Fruit fly (Drosophila melanogaster): ENCODE results near the gene Fad2.
A peak's percentile ranks its signal among the peaks of the same experiment; 100 is the strongest.

The Fad2 gene

dm6 chr3L:11046559-11046958 is 23.2 kb downstream of the Fad2 start:
- no peak for TF ChIP-seq CG8478 (optimal IDR thresholded peaks at IDR 0.05)
- no peak for TF ChIP-seq CTCF (optimal IDR thresholded peaks at IDR 0.05)

dm6 chr3L:11047877-11048276 is 24.5 kb downstream of the Fad2 start:
- TF ChIP-seq CG8478 (optimal IDR thresholded peaks at IDR 0.05) (no peak), CTCF (optimal IDR thresholded peaks at IDR 0.05) (peak; percentile 98 to 99)

- TF ChIP-seq CG8478 (optimal IDR thresholded peaks at IDR 0.05) (no peak), CTCF (optimal IDR thresholded peaks at IDR 0.05) (no peak)
Measured at dm6 chr3L:11049414-11049813, 26.1 kb downstream of the Fad2 start.

dm6 chr3L:11051271-11051670 is 27.9 kb downstream of the Fad2 start, which contains the start of gene CG43693:
CG43693 (minus strand) TSS chr3L:11051371.
- TF ChIP-seq CTCF (optimal IDR thresholded peaks at IDR 0.05) (no peak), CG8478 (optimal IDR thresholded peaks at IDR 0.05) (no peak)

- no peak for TF ChIP-seq CTCF (optimal IDR thresholded peaks at IDR 0.05)
Measured at dm6 chr3L:11052760-11053259, 29.5 kb downstream of the Fad2 start.

dm6 chr3L:11053843-11054242 is 30.5 kb downstream of the Fad2 start, which contains the start of gene CG7888:
CG7888 (plus strand) TSS chr3L:11054035.
- TF ChIP-seq CG8478 (optimal IDR thresholded peaks at IDR 0.05): no peak
- no peak for TF ChIP-seq CTCF (optimal IDR thresholded peaks at IDR 0.05)

dm6 chr3L:11061200-11061599 is 37.9 kb downstream of the Fad2 start, which contains the start of the genes CG6321 and Blos2:
CG6321 (minus strand) TSS chr3L:11061224.
Blos2 (plus strand) TSS chr3L:11061571.
- TF ChIP-seq CG8478 (optimal IDR thresholded peaks at IDR 0.05): no peak
- TF ChIP-seq CTCF (optimal IDR thresholded peaks at IDR 0.05): no peak

dm6 chr3L:11062441-11062840 is 39.1 kb downstream of the Fad2 start, which contains the start of gene CG32069:
CG32069 (minus strand) TSS chr3L:11062614.
- TF ChIP-seq CG8478 (optimal IDR thresholded peaks at IDR 0.05): no peak
- TF ChIP-seq CTCF (optimal IDR thresholded peaks at IDR 0.05): no peak

dm6 chr3L:11064689-11065088 is 41.4 kb downstream of the Fad2 start, which contains the start of the genes CG32075, CG45101 and SuUR:
CG32075 (minus strand) TSS chr3L:11064941.
CG45101 (plus strand) TSS chr3L:11064991.
SuUR (plus strand) TSS chr3L:11064991.
- TF ChIP-seq CTCF (optimal IDR thresholded peaks at IDR 0.05): no peak
- no peak for TF ChIP-seq CG8478 (optimal IDR thresholded peaks at IDR 0.05)

- TF ChIP-seq CTCF (optimal IDR thresholded peaks at IDR 0.05) (no peak), CG8478 (optimal IDR thresholded peaks at IDR 0.05) (no peak)
Measured at dm6 chr3L:11065850-11066249, 42.5 kb downstream of the Fad2 start.

- no peak for TF ChIP-seq CTCF (optimal IDR thresholded peaks at IDR 0.05)
- TF ChIP-seq CG8478 (optimal IDR thresholded peaks at IDR 0.05): no peak
Measured at dm6 chr3L:11069764-11070163, 46.4 kb downstream of the Fad2 start, which contains the start of gene CG6310. CG6310 (minus strand) TSS chr3L:11069864.

- TF ChIP-seq CTCF (optimal IDR thresholded peaks at IDR 0.05): no peak
- TF ChIP-seq CG8478 (optimal IDR thresholded peaks at IDR 0.05): no peak
Measured at dm6 chr3L:11070372-11070854, 47.1 kb downstream of the Fad2 start, which contains the start of gene Mocs1. Mocs1 (plus strand) TSS chr3L:11070526.

- TF ChIP-seq CTCF (optimal IDR thresholded peaks at IDR 0.05): no peak
- no peak for TF ChIP-seq CG8478 (optimal IDR thresholded peaks at IDR 0.05)
Measured at dm6 chr3L:11071057-11071456, 47.7 kb downstream of the Fad2 start.

Measured in S2 (cell line).